Worm (Caenorhabditis elegans): Measurements from ENCODE around the gene K07G6.1.

The K07G6.1 gene

DNA sequence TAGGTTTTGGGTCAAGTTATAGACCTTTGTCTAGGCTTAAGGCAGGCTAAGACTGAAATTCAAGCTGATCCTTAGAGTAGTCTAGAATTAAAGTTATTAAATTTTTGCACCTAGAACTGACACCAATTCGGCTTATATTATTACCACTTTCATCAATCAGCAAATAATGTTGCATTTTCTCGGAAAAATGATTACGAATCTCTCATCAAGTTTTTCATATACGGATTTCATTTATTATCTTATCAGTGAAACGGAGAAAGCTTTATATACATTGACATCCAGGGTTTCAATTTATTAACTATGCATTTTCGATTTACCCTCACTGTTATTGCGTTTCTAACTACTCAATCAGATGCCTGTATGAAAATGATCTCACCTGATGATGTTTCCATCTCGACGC, at the start of gene K07G6.1:
Gene K07G6.1, plus strand, starts transcription at position 301 of the 400 bp plus-strand sequence.
- no peak for TF ChIP-seq ceh-40 (GFP tag; IDR thresholded peaks at IDR 0.05)
- no peak for TF ChIP-seq F39B2.1 (GFP tag; IDR thresholded peaks at IDR 0.05)
- TF ChIP-seq unc-130 (GFP tag; optimal IDR thresholded peaks at IDR 0.05): no peak
- no peak for TF ChIP-seq F37B4.10 (GFP tag; IDR thresholded peaks at IDR 0.05)
- TF ChIP-seq lin-54 (GFP tag; optimal IDR thresholded peaks at IDR 0.05): no peak
- TF ChIP-seq hlh-26 (GFP tag; conservative IDR thresholded peaks at IDR 0.05): no peak
- TF ChIP-seq zim-3 (tag; optimal IDR thresholded peaks at IDR 0.05): no peak
- no peak for TF ChIP-seq unc-62 (GFP tag; optimal IDR thresholded peaks at IDR 0.05)
- TF ChIP-seq fkh-3 (tag; optimal IDR thresholded peaks at IDR 0.05): no peak
- TF ChIP-seq sptf-2 (GFP tag; optimal IDR thresholded peaks at IDR 0.05): no peak
- TF ChIP-seq mes-4 (tag; optimal IDR thresholded peaks at IDR 0.05): no peak
- no peak for TF ChIP-seq madf-8 (GFP tag; conservative IDR thresholded peaks at IDR 0.05)
- TF ChIP-seq cebp-2 (GFP tag; IDR thresholded peaks at IDR 0.05): no peak
- TF ChIP-seq atf-7 (tag; optimal IDR thresholded peaks at IDR 0.05): no peak
- TF ChIP-seq hsf-1 (GFP tag; IDR thresholded peaks at IDR 0.05): no peak
- no peak for TF ChIP-seq lin-40 (tag; optimal IDR thresholded peaks at IDR 0.05)
- TF ChIP-seq lin-26 (GFP tag; IDR thresholded peaks at IDR 0.05): no peak
- no peak for TF ChIP-seq F49E8.2 (tag; optimal IDR thresholded peaks at IDR 0.05; ENCODE audit: insufficient read depth)
- no peak for TF ChIP-seq dpff-1 (tag; optimal IDR thresholded peaks at IDR 0.05)

DNA sequence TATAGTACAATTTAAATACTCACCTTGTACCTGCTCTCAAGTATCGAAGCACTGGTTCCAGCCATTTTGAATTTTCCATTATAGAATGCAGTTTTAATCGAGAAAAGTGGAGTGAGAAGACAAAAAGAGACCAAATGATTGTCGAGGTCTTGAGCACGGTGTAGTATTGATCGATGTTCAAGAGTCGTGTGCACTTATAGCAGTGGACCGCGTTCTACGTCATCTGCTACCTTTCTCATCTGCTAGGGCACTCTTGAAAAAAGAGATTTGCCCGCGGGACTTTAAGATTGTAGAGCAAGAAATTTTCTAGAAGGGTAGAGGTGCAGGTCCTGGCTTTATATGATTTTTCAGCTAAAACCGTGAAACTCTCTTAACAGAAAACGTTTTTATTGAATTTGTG, 48.5 kb upstream of the K07G6.1 start, which contains the start of gene fbxc-21:
Gene fbxc-21, minus strand, starts transcription at position 101 of the 400 bp plus-strand sequence.
- no peak for TF ChIP-seq snpc-3.4 (tag; optimal IDR thresholded peaks at IDR 0.05)
- no peak for TF ChIP-seq akir-1 (GFP tag; optimal IDR thresholded peaks at IDR 0.05)
- TF ChIP-seq Y95B8A.8 (GFP tag; IDR thresholded peaks at IDR 0.05): no peak
- TF ChIP-seq egl-18 (GFP tag; IDR thresholded peaks at IDR 0.05): no peak

DNA sequence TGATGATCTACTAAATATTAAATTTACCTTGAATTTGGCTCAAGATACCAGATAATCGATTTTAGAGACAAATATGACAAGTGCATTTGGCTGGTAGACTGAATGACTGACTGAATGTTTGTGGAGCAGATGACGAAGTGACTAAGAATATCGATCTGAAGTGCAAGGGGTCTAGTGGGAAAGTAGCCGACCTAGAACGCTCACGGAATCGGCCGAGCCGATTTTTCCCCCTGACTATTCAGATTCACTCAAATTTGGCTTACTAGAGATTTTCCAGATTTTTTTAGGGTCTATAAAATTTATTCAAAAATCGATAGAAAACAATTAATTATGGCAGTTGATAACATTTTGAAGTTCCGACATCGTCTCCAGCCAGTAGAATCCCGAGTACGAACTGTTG, 46.8 kb upstream of the K07G6.1 start, which contains the start of gene fbxc-26:
Gene fbxc-26, minus strand, starts transcription at position 101 of the 400 bp plus-strand sequence.
- TF ChIP-seq somi-1 (GFP tag; optimal IDR thresholded peaks at IDR 0.05) (no peak), hlh-12 (tag; optimal IDR thresholded peaks at IDR 0.05) (no peak), ztf-28 (GFP tag; IDR thresholded peaks at IDR 0.05) (no peak), B0261.1 (tag; optimal IDR thresholded peaks at IDR 0.05) (no peak), snpc-1.1 (tag; optimal IDR thresholded peaks at IDR 0.05; ENCODE audit: insufficient read depth) (no peak), nfya-1 (tag; optimal IDR thresholded peaks at IDR 0.05; ENCODE audit: borderline replicate concordance, insufficient read depth) (no peak), lag-1 (GFP tag; IDR thresholded peaks at IDR 0.05) (no peak)

DNA sequence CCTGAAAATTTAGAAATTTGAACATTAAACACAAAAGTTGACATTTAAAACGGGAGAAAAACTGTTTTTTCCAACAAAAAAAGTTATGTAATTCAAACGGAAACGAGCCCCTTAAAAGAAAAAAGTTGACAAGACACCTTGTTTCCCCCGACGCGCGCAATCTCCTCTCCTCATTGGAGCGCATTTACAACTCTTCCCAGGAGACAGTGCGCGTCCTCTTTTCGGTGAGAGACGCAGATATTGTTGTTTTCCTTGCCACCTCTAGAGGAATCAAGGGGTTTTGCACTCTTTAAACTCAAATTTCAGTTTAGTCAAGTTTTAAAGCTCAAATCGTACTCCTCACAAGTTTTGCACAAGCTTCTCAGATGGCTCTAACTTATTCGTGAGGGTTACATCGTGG, 45.5 kb upstream of the K07G6.1 start, which contains the start of gene F58E1.13:
Gene F58E1.13, minus strand, starts transcription at position 12 of the 400 bp plus-strand sequence.
- TF ChIP-seq nhr-120 (GFP tag; IDR thresholded peaks at IDR 0.05): no peak
- TF ChIP-seq sea-2 (GFP tag; IDR thresholded peaks at IDR 0.05): no peak
- TF ChIP-seq F22D6.2 (tag; optimal IDR thresholded peaks at IDR 0.05): no peak
- peak; percentile 90 for TF ChIP-seq aptf-2 (GFP tag; conservative IDR thresholded peaks at IDR 0.05)
- no peak for TF ChIP-seq pha-4 (tag; optimal IDR thresholded peaks at IDR 0.05)
- TF ChIP-seq Y56A3A.18 (GFP tag; IDR thresholded peaks at IDR 0.05): no peak
- TF ChIP-seq let-526 (GFP tag; IDR thresholded peaks at IDR 0.05): no peak
- no peak for TF ChIP-seq akir-1 (GFP tag; optimal IDR thresholded peaks at IDR 0.05)
- no peak for TF ChIP-seq Y53G8AR.9 (GFP tag; conservative IDR thresholded peaks at IDR 0.05)
- TF ChIP-seq efl-1 (GFP tag; optimal IDR thresholded peaks at IDR 0.05): peak; percentile 5
- no peak for TF ChIP-seq zfh-2 (GFP tag; conservative IDR thresholded peaks at IDR 0.05)
- no peak for TF ChIP-seq lin-35 (GFP tag; optimal IDR thresholded peaks at IDR 0.05)
- TF ChIP-seq ama-1 (optimal IDR thresholded peaks at IDR 0.05): no peak
- no peak for TF ChIP-seq ama-1 (GFP tag; optimal IDR thresholded peaks at IDR 0.05)
- TF ChIP-seq rec-8 (tag; optimal IDR thresholded peaks at IDR 0.05): no peak
